Fruit fly (Drosophila melanogaster) whole organism: ENCODE data around the gene Nplp4.

Experiments used
- EcR ChIP-seq, 2 experiments: fragments of >200 bp; optimal IDR thresholded peaks; 2 replicates each; lab custom pipeline; 2017; ENCODE audit warnings: missing biosample characterization in 2 of 2, missing genetic modification characterization in 2 of 2, missing genetic modification reagents in 2 of 2
- usp ChIP-seq: fragments of >200 bp; optimal IDR thresholded peaks from 2 replicates; lab custom pipeline; 2017; ENCODE audit warnings: missing biosample characterization, missing genetic modification characterization, mixed read lengths

DNA sequence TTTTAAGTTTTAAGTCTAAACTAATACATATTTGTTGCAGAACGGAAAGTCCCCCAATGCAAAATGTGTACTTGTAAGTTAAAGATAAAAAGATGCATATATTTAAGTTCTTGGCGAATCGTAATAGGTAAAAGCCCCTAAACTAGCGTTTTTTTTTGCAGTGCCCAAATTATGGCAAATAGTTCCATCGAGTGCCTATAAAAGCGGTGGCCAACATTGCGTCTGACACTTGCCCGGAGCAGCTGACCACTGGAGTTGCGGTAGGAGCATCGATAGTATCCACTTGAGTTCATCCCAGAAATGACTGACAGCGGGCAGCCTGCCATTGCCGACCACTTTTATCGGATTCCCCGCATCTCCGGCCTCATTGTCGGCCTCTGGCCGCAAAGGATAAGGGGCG lies 46.1 kb downstream of the Nplp4 start, which contains the start of gene Or22c:
- TF ChIP-seq EcR (GFP tag; optimal IDR thresholded peaks at IDR 0.05; lab: Kevin White, UChicago) (no peak), usp (GFP tag; lab: Kevin White, UChicago) (no peak)
